Worm (Caenorhabditis elegans): Measurements from ENCODE around the gene Y43C5A.4.

ce11 chrIV:10242458-10243123, 35.2 kb upstream of the Y43C5A.4 start:
- no peak for TF ChIP-seq ceh-36 (tag; optimal IDR thresholded peaks at IDR 0.05)
- no peak for TF ChIP-seq ama-1 (optimal IDR thresholded peaks at IDR 0.05)
- TF ChIP-seq tbx-37 (GFP tag; conservative IDR thresholded peaks at IDR 0.05), result no peak
- no peak for TF ChIP-seq scrt-1 (GFP tag; IDR thresholded peaks at IDR 0.05)
- no peak for TF ChIP-seq hnd-1 (tag; optimal IDR thresholded peaks at IDR 0.05)
- TF ChIP-seq tbx-11 (GFP tag; IDR thresholded peaks at IDR 0.05), result no peak
- no peak for TF ChIP-seq flt-1 (GFP tag; IDR thresholded peaks at IDR 0.05)
- TF ChIP-seq F13C5.2 (tag; optimal IDR thresholded peaks at IDR 0.05), result no peak
- no peak for TF ChIP-seq sea-1 (GFP tag; conservative IDR thresholded peaks at IDR 0.05)
- no peak for TF ChIP-seq hmg-4 (GFP tag; optimal IDR thresholded peaks at IDR 0.05)
- TF ChIP-seq ets-7 (tag; optimal IDR thresholded peaks at IDR 0.05), result no peak
